Worm (Caenorhabditis elegans) whole organism, L3 larva: ENCODE results near the gene mig-22.

Experiments used
- R02D3.7 ChIP-seq: fragments of 150-350 bp; optimal IDR thresholded peaks from 2 replicates; lab custom pipeline; 2014; ENCODE audit warnings: missing biosample characterization, missing genetic modification characterization
- ZK546.5 ChIP-seq: sonication (generic microtip); optimal IDR thresholded peaks from 2 replicates; lab custom pipeline; 2017; ENCODE audit warnings: missing biosample characterization, missing genetic modification characterization
- aly-2 ChIP-seq: fragments of 150-350 bp; optimal IDR thresholded peaks from 2 replicates; lab custom pipeline; 2014; ENCODE audit warnings: missing biosample characterization, missing genetic modification characterization
- ama-1 ChIP-seq: fragments of 150-350 bp; optimal IDR thresholded peaks from 2 replicates; lab custom pipeline; 2018
- ceh-16 ChIP-seq: sonication (generic microtip); optimal IDR thresholded peaks from 2 replicates; lab custom pipeline; 2017; ENCODE audit warnings: missing biosample characterization, missing genetic modification characterization
- ceh-28 ChIP-seq: fragments of 150-350 bp; optimal IDR thresholded peaks from 2 replicates; lab custom pipeline; 2014; ENCODE audit warnings: missing biosample characterization, missing genetic modification reagents, missing genetic modification characterization
- ceh-82 ChIP-seq: fragments of 150-350 bp; optimal IDR thresholded peaks from 2 replicates; lab custom pipeline; 2014; ENCODE audit warnings: missing biosample characterization, missing genetic modification characterization
- ceh-9 ChIP-seq: sonication (generic microtip); optimal IDR thresholded peaks from 2 replicates; lab custom pipeline; 2018; ENCODE audit warnings: missing biosample characterization, missing genetic modification characterization
- egl-27 ChIP-seq: sonication (generic microtip); optimal IDR thresholded peaks from 4 replicates; lab custom pipeline; 2017; ENCODE audit warnings: missing biosample characterization, missing genetic modification reagents, missing genetic modification characterization
- egl-5 ChIP-seq: fragments of 150-350 bp; optimal IDR thresholded peaks from 2 replicates; lab custom pipeline; 2017; ENCODE audit warnings: missing biosample characterization, missing genetic modification reagents, missing genetic modification characterization, inconsistent platforms
- elt-1 ChIP-seq: fragments of 150-350 bp; optimal IDR thresholded peaks from 2 replicates; lab custom pipeline; 2014; ENCODE audit warnings: missing biosample characterization, missing genetic modification characterization
- elt-2 ChIP-seq: sonication (generic microtip); optimal IDR thresholded peaks from 2 replicates; lab custom pipeline; 2016; ENCODE audit warnings: missing genetic modification reagents, mild to moderate bottlenecking, missing genetic modification characterization, missing compliant biosample characterization
- elt-3 ChIP-seq, 3 experiments: fragments of 150-350 bp in 1 of 3; sonication (generic microtip) in 2 of 3; optimal IDR thresholded peaks; 2 replicates in 2 of 3; 4 replicates in 1 of 3; lab custom pipeline; 2014 to 2017; ENCODE audit warnings: missing biosample characterization in 3 of 3, missing genetic modification characterization in 3 of 3
- fkh-10 ChIP-seq: sonication (generic microtip); optimal IDR thresholded peaks from 2 replicates; lab custom pipeline; 2017; ENCODE audit warnings: missing biosample characterization, missing genetic modification reagents, missing genetic modification characterization
- hmg-11 ChIP-seq: sonication (generic microtip); optimal IDR thresholded peaks from 2 replicates; lab custom pipeline; 2016; ENCODE audit warnings: missing genetic modification characterization, missing compliant biosample characterization
- jun-1 ChIP-seq: fragments of 150-350 bp; optimal IDR thresholded peaks from 2 replicates; lab custom pipeline; 2014; ENCODE audit warnings: missing biosample characterization, missing genetic modification reagents, missing genetic modification characterization
- lin-15B ChIP-seq: fragments of 150-350 bp; optimal IDR thresholded peaks from 2 replicates; lab custom pipeline; 2014; ENCODE audit warnings: missing biosample characterization, missing genetic modification characterization
- lin-39 ChIP-seq: fragments of 150-350 bp; optimal IDR thresholded peaks from 2 replicates; lab custom pipeline; 2018; ENCODE audit warnings: missing biosample characterization, missing genetic modification reagents, missing genetic modification characterization
- lsy-12 ChIP-seq: sonication (generic microtip); optimal IDR thresholded peaks from 2 replicates; lab custom pipeline; 2016; ENCODE audit warnings: mild to moderate bottlenecking, missing genetic modification characterization, missing compliant biosample characterization
- mml-1 ChIP-seq: fragments of 150-350 bp; sonication (generic microtip); optimal IDR thresholded peaks from 3 replicates; lab custom pipeline; 2014; ENCODE audit warnings: missing biosample characterization, missing genetic modification characterization
- nfya-1 ChIP-seq: sonication (generic microtip); optimal IDR thresholded peaks from 2 replicates; lab custom pipeline; 2017; ENCODE audit warnings: missing genetic modification characterization, mild to moderate bottlenecking, missing compliant biosample characterization, antibody characterized with exemption, moderate library complexity; ENCODE audit not compliant: insufficient read depth
- nhr-23 ChIP-seq: fragments of 150-350 bp; optimal IDR thresholded peaks from 2 replicates; lab custom pipeline; 2014; ENCODE audit warnings: missing biosample characterization, missing genetic modification reagents, missing genetic modification characterization
- nhr-25 ChIP-seq: sonication (generic microtip); optimal IDR thresholded peaks from 2 replicates; lab custom pipeline; 2017; ENCODE audit warnings: missing biosample characterization, missing genetic modification characterization
- nhr-28 ChIP-seq: fragments of 150-350 bp; optimal IDR thresholded peaks from 2 replicates; lab custom pipeline; 2014; ENCODE audit warnings: missing biosample characterization, missing genetic modification characterization
- nhr-43 ChIP-seq: sonication (generic microtip); optimal IDR thresholded peaks from 2 replicates; lab custom pipeline; 2016; ENCODE audit warnings: mild to moderate bottlenecking, missing genetic modification characterization, missing compliant biosample characterization; ENCODE audit not compliant: poor library complexity, severe bottlenecking
- nhr-76 ChIP-seq: fragments of 150-350 bp; sonication (generic microtip); optimal IDR thresholded peaks from 5 replicates; lab custom pipeline; 2014; ENCODE audit warnings: missing biosample characterization, missing genetic modification characterization
- nhr-77 ChIP-seq: fragments of 150-350 bp; optimal IDR thresholded peaks from 2 replicates; lab custom pipeline; 2014; ENCODE audit warnings: missing biosample characterization, missing genetic modification characterization
- sea-2 ChIP-seq: fragments of 150-350 bp; sonication (generic microtip); optimal IDR thresholded peaks from 4 replicates; lab custom pipeline; 2014; ENCODE audit warnings: missing biosample characterization, missing genetic modification reagents, missing genetic modification characterization
- skn-1 ChIP-seq: fragments of 150-350 bp; optimal IDR thresholded peaks from 2 replicates; lab custom pipeline; 2014; ENCODE audit warnings: missing biosample characterization, missing genetic modification characterization
- snpc-4 ChIP-seq: fragments of 150-350 bp; optimal IDR thresholded peaks from 2 replicates; lab custom pipeline; 2014; ENCODE audit warnings: missing biosample characterization, missing genetic modification characterization
- unc-62 ChIP-seq: fragments of 150-350 bp; sonication (generic microtip); optimal IDR thresholded peaks from 4 replicates; lab custom pipeline; 2014; ENCODE audit warnings: missing biosample characterization, missing genetic modification reagents, missing genetic modification characterization
- ztf-11 ChIP-seq: fragments of 150-350 bp; optimal IDR thresholded peaks from 2 replicates; lab custom pipeline; 2014; ENCODE audit warnings: missing biosample characterization, missing genetic modification characterization
- ztf-4 ChIP-seq: fragments of 150-350 bp; optimal IDR thresholded peaks from 2 replicates; lab custom pipeline; 2014; ENCODE audit warnings: missing biosample characterization, missing genetic modification characterization

Gene mig-22

ce11 chrIII:8780473-8780872, 13.3 kb upstream of the mig-22 start (continued):
- TF ChIP-seq nfya-1 (tag; lab: Kevin White, UChicago), result peak; percentile 55

ce11 chrIII:8779912-8780311, 12.8 kb upstream of the mig-22 start, which contains the start of gene K02D10.4:
Gene K02D10.4, minus strand, starts transcription at chrIII:8780012.
- TF ChIP-seq nhr-77 (tag; lab: Kevin White, UChicago), result no peak
- TF ChIP-seq ama-1 (lab: Kevin White, UChicago), result no peak
- no peak for TF ChIP-seq ceh-82 (tag; lab: Kevin White, UChicago)
- no peak for TF ChIP-seq ztf-11 (tag; lab: Kevin White, UChicago)
- no peak for TF ChIP-seq unc-62 (GFP tag; lab: Kevin White, UChicago)
- TF ChIP-seq nhr-23 (tag; lab: Kevin White, UChicago), result no peak
- no peak for TF ChIP-seq egl-5
- TF ChIP-seq nhr-28 (tag; lab: Kevin White, UChicago), result no peak

- TF ChIP-seq skn-1 (tag; lab: Kevin White, UChicago), result no peak
- TF ChIP-seq R02D3.7 (tag; lab: Kevin White, UChicago), result no peak
- no peak for TF ChIP-seq unc-62 (GFP tag; lab: Kevin White, UChicago)
- TF ChIP-seq nhr-28 (tag; lab: Kevin White, UChicago), result no peak
- no peak for TF ChIP-seq fkh-10 (GFP tag; lab: Kevin White, UChicago)
Observed at ce11 chrIII:8775953-8776352, 8.8 kb upstream of the mig-22 start, which contains the start of gene snap-29. Gene snap-29, plus strand, starts transcription at chrIII:8776253.

- no peak for TF ChIP-seq snpc-4 (tag; lab: Kevin White, UChicago)
- no peak for TF ChIP-seq mml-1 (tag; lab: Kevin White, UChicago)
- TF ChIP-seq ztf-11 (tag; lab: Kevin White, UChicago), result no peak
- no peak for TF ChIP-seq lin-15B (tag; lab: Kevin White, UChicago)
- TF ChIP-seq nhr-25 (tag; lab: Kevin White, UChicago), result no peak
- TF ChIP-seq unc-62 (GFP tag; lab: Kevin White, UChicago), result no peak
- TF ChIP-seq egl-27 (tag; lab: Kevin White, UChicago), result no peak
- no peak for TF ChIP-seq nhr-23 (tag; lab: Kevin White, UChicago)
- TF ChIP-seq, all 47 proteins: peak for 0
Observed at ce11 chrIII:8773375-8773774, 6.2 kb upstream of the mig-22 start.

- TF ChIP-seq elt-2 (peak; percentile 11), egl-5 (peak; percentile 9), nhr-25 (tag; lab: Kevin White, UChicago) (no peak)
Observed at ce11 chrIII:8772428-8773027, 5.4 kb upstream of the mig-22 start.

ce11 chrIII:8771851-8772250, 4.7 kb upstream of the mig-22 start, which contains the start of gene K02D10.3:
Gene K02D10.3, minus strand, starts transcription at chrIII:8771951.
- TF ChIP-seq lin-15B (tag; lab: Kevin White, UChicago) (no peak), nfya-1 (tag; lab: Kevin White, UChicago) (no peak), hmg-11 (no peak), mml-1 (tag; lab: Kevin White, UChicago) (no peak), ceh-28 (tag; lab: Kevin White, UChicago) (no peak), elt-3 (tag; optimal IDR thresholded peaks at IDR 0.05; lab: Kevin White, UChicago) (no peak), unc-62 (GFP tag; lab: Kevin White, UChicago) (no peak), ceh-16 (tag; lab: Kevin White, UChicago) (no peak), ZK546.5 (no peak), nhr-76 (tag; lab: Kevin White, UChicago) (no peak), egl-5 (no peak), nhr-43 (tag; lab: Kevin White, UChicago) (no peak), fkh-10 (GFP tag; lab: Kevin White, UChicago) (no peak), lin-39 (tag; lab: Kevin White, UChicago) (no peak)

ce11 chrIII:8771162-8771561, 4.0 kb upstream of the mig-22 start, which contains the start of gene K02D10.2:
Gene K02D10.2, minus strand, starts transcription at chrIII:8771262.
- TF ChIP-seq ztf-4 (tag; lab: Kevin White, UChicago), result no peak
- TF ChIP-seq aly-2, result no peak
- no peak for TF ChIP-seq lin-39 (tag; lab: Kevin White, UChicago)
- no peak for TF ChIP-seq elt-3 (tag; optimal IDR thresholded peaks at IDR 0.05; lab: Kevin White, UChicago)
- no peak for TF ChIP-seq nhr-77 (tag; lab: Kevin White, UChicago)
- no peak for TF ChIP-seq lsy-12 (tag; lab: Kevin White, UChicago)
- no peak for TF ChIP-seq nfya-1 (tag; lab: Kevin White, UChicago)
- no peak for TF ChIP-seq ceh-9
- no peak for TF ChIP-seq nhr-43 (tag; lab: Kevin White, UChicago)
- no peak for TF ChIP-seq jun-1 (tag; lab: Kevin White, UChicago)
- TF ChIP-seq nhr-23 (tag; lab: Kevin White, UChicago), result no peak
- TF ChIP-seq ama-1 (lab: Kevin White, UChicago), result no peak
- TF ChIP-seq elt-1 (tag; lab: Kevin White, UChicago), result no peak
- TF ChIP-seq skn-1 (tag; lab: Kevin White, UChicago), result no peak
- no peak for TF ChIP-seq ceh-82 (tag; lab: Kevin White, UChicago)
- no peak for TF ChIP-seq sea-2 (GFP tag; lab: Kevin White, UChicago)
- TF ChIP-seq, all 47 proteins: peak for 0
